Worm (Caenorhabditis elegans) whole organism, early embryonic: ENCODE data around the gene C05A2.4.

Source experiments
- B0310.2 ChIP-seq: sonication (generic microtip); optimal IDR thresholded peaks from 2 replicates; lab custom pipeline; 2016; ENCODE audit warnings: mild to moderate bottlenecking, missing genetic modification characterization, missing compliant biosample characterization
- ama-1 ChIP-seq: fragments of 150-350 bp; optimal IDR thresholded peaks from 2 replicates; lab custom pipeline; 2014
- ets-7 ChIP-seq: sonication (generic microtip); optimal IDR thresholded peaks from 2 replicates; lab custom pipeline; 2016; ENCODE audit warnings: missing genotype, missing genetic modification characterization, missing compliant biosample characterization
- flt-1 ChIP-seq: fragments of 200-800 bp; sonication (Bioruptor generic); IDR thresholded peaks from 2 replicates; pipeline ENCODE4 v1.3.6; 2022; ENCODE audit warnings: missing genetic modification characterization, missing compliant biosample characterization
- hmg-4 ChIP-seq: fragments of 200-800 bp; sonication (Bioruptor generic); optimal IDR thresholded peaks from 2 replicates; lab custom pipeline; 2018; ENCODE audit warnings: mild to moderate bottlenecking, missing genetic modification characterization, missing compliant biosample characterization
- scrt-1 ChIP-seq: fragments of 200-800 bp; sonication (Bioruptor generic); IDR thresholded peaks from 2 replicates; pipeline ENCODE4 v1.3.6; 2022; ENCODE audit warnings: missing genetic modification characterization, missing compliant biosample characterization

DNA sequence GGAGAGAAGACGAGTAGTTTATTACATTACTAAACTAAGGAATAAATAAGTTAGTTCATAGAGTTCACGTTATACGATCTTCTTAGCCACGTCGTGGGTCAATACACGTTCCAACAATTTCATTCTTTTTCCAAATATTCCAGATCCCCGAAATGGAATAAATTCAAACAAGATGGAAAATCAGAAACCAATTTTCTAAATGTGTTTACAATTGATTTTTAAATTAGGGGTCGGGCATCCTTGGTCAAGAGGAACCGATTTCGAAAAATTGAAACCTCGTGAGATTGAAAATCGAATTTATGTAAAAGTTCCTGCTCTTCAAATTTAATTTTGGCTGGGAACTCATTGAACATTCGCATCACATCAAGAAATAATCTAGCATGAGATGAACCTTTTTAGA is 10.5 kb upstream of the C05A2.4 start:
- TF ChIP-seq scrt-1 (GFP tag; lab: Robert Waterston, UW) (no peak), ama-1 (no peak), B0310.2 (tag; lab: Kevin White, UChicago) (no peak), flt-1 (no peak), ets-7 (tag; lab: Kevin White, UChicago) (no peak), hmg-4 (GFP tag; lab: Kevin White, UChicago) (no peak)
